Fruit fly (Drosophila melanogaster) whole organism, embryonic: Measurements from ENCODE around the gene CG17108.
A peak's percentile ranks its signal among the peaks of the same experiment; 100 is the strongest.

Experiments
- B-H1 ChIP-seq: fragments of 200-800 bp; sonication (Bioruptor generic); IDR thresholded peaks from 3 replicates; pipeline ENCODE4 v1.3.6; 2022; ENCODE audit warnings: missing biosample characterization, missing genetic modification characterization
- CG10366 ChIP-seq: fragments of 200-800 bp; sonication (Bioruptor generic); IDR thresholded peaks from 2 replicates; pipeline ENCODE4 v1.3.6; 2022; ENCODE audit warnings: missing biosample characterization, missing genetic modification characterization
- CG10462 ChIP-seq: fragments of 200-800 bp; sonication (Bioruptor generic); optimal IDR thresholded peaks from 2 replicates; lab custom pipeline; 2016; ENCODE audit warnings: missing biosample characterization, missing genetic modification characterization
- CG10543 ChIP-seq: fragments of 200-800 bp; sonication (Bioruptor generic); optimal IDR thresholded peaks from 3 replicates; lab custom pipeline; 2017; ENCODE audit warnings: missing biosample characterization, mild to moderate bottlenecking, missing genetic modification characterization, moderate library complexity
- CG14710 ChIP-seq: fragments of 200-800 bp; sonication (Bioruptor generic); optimal IDR thresholded peaks from 3 replicates; lab custom pipeline; 2019; ENCODE audit warnings: missing biosample characterization, mild to moderate bottlenecking, missing genetic modification characterization, moderate library complexity
- CG15269 ChIP-seq: fragments of 200-800 bp; sonication (Bioruptor generic); optimal IDR thresholded peaks from 2 replicates; lab custom pipeline; 2018; ENCODE audit warnings: missing biosample characterization, mild to moderate bottlenecking, missing genetic modification characterization, moderate library complexity
- CG15601 ChIP-seq: fragments of 200-800 bp; sonication (Bioruptor generic); optimal IDR thresholded peaks from 3 replicates; lab custom pipeline; 2019; ENCODE audit warnings: missing biosample characterization, mild to moderate bottlenecking, missing genetic modification characterization, moderate library complexity
- CG1792 ChIP-seq: fragments of 200-800 bp; sonication (Bioruptor generic); optimal IDR thresholded peaks from 2 replicates; lab custom pipeline; 2016; ENCODE audit warnings: missing biosample characterization, missing genetic modification characterization
- CG18262 ChIP-seq: fragments of 200-800 bp; optimal IDR thresholded peaks from 3 replicates; lab custom pipeline; 2019; ENCODE audit warnings: missing biosample characterization, mild to moderate bottlenecking, missing genetic modification characterization, moderate library complexity
- CG2678 ChIP-seq: fragments of 200-800 bp; sonication (Bioruptor generic); optimal IDR thresholded peaks from 3 replicates; lab custom pipeline; 2019; ENCODE audit warnings: missing biosample characterization, mild to moderate bottlenecking, missing genetic modification characterization, moderate library complexity
- CG2875 ChIP-seq: fragments of 200-800 bp; sonication (Bioruptor generic); optimal IDR thresholded peaks from 2 replicates; lab custom pipeline; 2017; ENCODE audit warnings: missing biosample characterization, mild to moderate bottlenecking, missing genetic modification characterization, missing genetic modification reagents
- CG31388 ChIP-seq: fragments of 200-800 bp; sonication (Bioruptor generic); optimal IDR thresholded peaks from 2 replicates; lab custom pipeline; 2016; ENCODE audit warnings: missing biosample characterization, missing genetic modification characterization
- CG32532 ChIP-seq: fragments of 200-800 bp; sonication (Bioruptor generic); IDR thresholded peaks from 2 replicates; pipeline ENCODE4 v1.3.6; 2022; ENCODE audit warnings: missing biosample characterization, missing genetic modification characterization
- CG4424 ChIP-seq: fragments of 200-800 bp; sonication (Bioruptor generic); optimal IDR thresholded peaks from 3 replicates; lab custom pipeline; 2016; ENCODE audit warnings: missing biosample characterization, missing genetic modification characterization
- CG7372 ChIP-seq: fragments of 200-800 bp; sonication (Bioruptor generic); IDR thresholded peaks from 2 replicates; pipeline ENCODE4 v1.3.6; 2022; ENCODE audit warnings: missing biosample characterization, missing genetic modification characterization
- CG8089 ChIP-seq: fragments of 200-800 bp; sonication (Bioruptor generic); optimal IDR thresholded peaks from 3 replicates; lab custom pipeline; 2016; ENCODE audit warnings: missing biosample characterization, missing genetic modification characterization
- CG8359 ChIP-seq: fragments of 200-800 bp; sonication (Bioruptor generic); optimal IDR thresholded peaks from 2 replicates; lab custom pipeline; 2017; ENCODE audit warnings: missing biosample characterization, mild to moderate bottlenecking, missing genetic modification characterization, borderline replicate concordance
- CG8765 ChIP-seq: fragments of 200-800 bp; sonication (Bioruptor generic); IDR thresholded peaks from 2 replicates; pipeline ENCODE4 v1.3.6; 2022; ENCODE audit warnings: missing biosample characterization, missing genetic modification characterization
- CG9437 ChIP-seq: fragments of 200-800 bp; sonication (Bioruptor generic); optimal IDR thresholded peaks from 2 replicates; lab custom pipeline; 2018; ENCODE audit warnings: missing biosample characterization, mild to moderate bottlenecking, missing genetic modification characterization
- D19B ChIP-seq: fragments of 200-800 bp; sonication (Bioruptor generic); optimal IDR thresholded peaks from 2 replicates; lab custom pipeline; 2017; ENCODE audit warnings: missing biosample characterization, mild to moderate bottlenecking, missing genetic modification characterization
- Gug ChIP-seq: fragments of 200-800 bp; sonication (Bioruptor generic); IDR thresholded peaks from 4 replicates; pipeline ENCODE4 v1.3.6; 2022; ENCODE audit warnings: missing biosample characterization, missing genetic modification characterization
- HHEX ChIP-seq: fragments of 200-800 bp; sonication (Bioruptor generic); optimal IDR thresholded peaks from 3 replicates; lab custom pipeline; 2017; ENCODE audit warnings: missing biosample characterization, mild to moderate bottlenecking, missing genetic modification characterization, missing genetic modification reagents
- Hey ChIP-seq: fragments of 200-800 bp; sonication (Bioruptor generic); optimal IDR thresholded peaks from 3 replicates; lab custom pipeline; 2018; ENCODE audit warnings: missing biosample characterization, mild to moderate bottlenecking, missing genetic modification characterization
- MTF-1 ChIP-seq: fragments of 200-800 bp; sonication (Bioruptor generic); optimal IDR thresholded peaks from 2 replicates; lab custom pipeline; 2018; ENCODE audit warnings: missing biosample characterization, mild to moderate bottlenecking, missing genetic modification characterization, borderline replicate concordance
- Mad ChIP-seq: fragments of 200-800 bp; sonication (Bioruptor generic); optimal IDR thresholded peaks from 2 replicates; lab custom pipeline; 2016; ENCODE audit warnings: missing biosample characterization, missing genetic modification characterization
- Neu2 ChIP-seq: fragments of 200-800 bp; sonication (Bioruptor generic); optimal IDR thresholded peaks from 3 replicates; lab custom pipeline; 2016; ENCODE audit warnings: missing biosample characterization, missing genetic modification characterization, borderline replicate concordance
- PHDP ChIP-seq: fragments of 200-800 bp; sonication (Bioruptor generic); optimal IDR thresholded peaks from 3 replicates; lab custom pipeline; 2018; ENCODE audit warnings: missing biosample characterization, mild to moderate bottlenecking, missing genetic modification characterization, moderate library complexity
- Ravus ChIP-seq: fragments of 200-800 bp; sonication (Bioruptor generic); IDR thresholded peaks from 2 replicates; pipeline ENCODE4 v1.3.6; 2022; ENCODE audit warnings: missing biosample characterization, missing genetic modification characterization
- Rfx ChIP-seq: fragments of 200-800 bp; sonication (Bioruptor generic); IDR thresholded peaks from 2 replicates; pipeline ENCODE4 v1.3.6; 2022; ENCODE audit warnings: missing biosample characterization, missing genetic modification characterization
- Trl ChIP-seq, 3 experiments: fragments of >200 bp in 2 of 3; fragments of 200-800 bp in 1 of 3; sonication (Bioruptor generic) in 1 of 3; optimal IDR thresholded peaks; 2 replicates in 1 of 3; 3 replicates in 2 of 3; lab custom pipeline; 2016 to 2017; ENCODE audit warnings: missing biosample characterization in 1 of 3, missing genetic modification characterization in 1 of 3
- da ChIP-seq: fragments of 200-800 bp; sonication (Bioruptor generic); optimal IDR thresholded peaks from 2 replicates; lab custom pipeline; 2016; ENCODE audit warnings: missing biosample characterization, missing genetic modification characterization
- dysf ChIP-seq: fragments of 200-800 bp; sonication (Bioruptor generic); IDR thresholded peaks from 3 replicates; pipeline ENCODE4 v1.3.6; 2022; ENCODE audit warnings: missing biosample characterization, missing genetic modification characterization
- emc ChIP-seq: fragments of 200-800 bp; sonication (Bioruptor generic); optimal IDR thresholded peaks from 2 replicates; lab custom pipeline; 2016; ENCODE audit warnings: missing biosample characterization, missing genetic modification characterization
- fd3F ChIP-seq: fragments of 200-800 bp; sonication (Bioruptor generic); optimal IDR thresholded peaks from 2 replicates; lab custom pipeline; 2018; ENCODE audit warnings: missing biosample characterization, mild to moderate bottlenecking, missing genetic modification characterization, moderate library complexity
- gem ChIP-seq: fragments of 200-800 bp; sonication (Bioruptor generic); optimal IDR thresholded peaks from 2 replicates; lab custom pipeline; 2019; ENCODE audit warnings: missing biosample characterization, mild to moderate bottlenecking, missing genetic modification characterization, moderate library complexity
- hb ChIP-seq: fragments of 200-800 bp; sonication (Bioruptor generic); IDR thresholded peaks from 3 replicates; pipeline ENCODE4 v1.3.6; 2022; ENCODE audit warnings: missing biosample characterization, missing genetic modification characterization; ENCODE audit not compliant: partially characterized antibody
- hbn ChIP-seq: fragments of 200-800 bp; sonication (Bioruptor generic); IDR thresholded peaks from 2 replicates; pipeline ENCODE4 v1.3.6; 2022; ENCODE audit warnings: missing biosample characterization, missing genetic modification characterization; ENCODE audit not compliant: partially characterized antibody
- lilli ChIP-seq: fragments of 200-800 bp; sonication (Bioruptor generic); optimal IDR thresholded peaks from 3 replicates; lab custom pipeline; 2016; ENCODE audit warnings: missing biosample characterization, missing genetic modification characterization
- nom ChIP-seq: fragments of 200-800 bp; sonication (Bioruptor generic); optimal IDR thresholded peaks from 2 replicates; lab custom pipeline; 2017; ENCODE audit warnings: missing biosample characterization, missing genetic modification characterization, mild to moderate bottlenecking, moderate library complexity, missing genetic modification reagents
- oc ChIP-seq: fragments of 200-800 bp; sonication (Bioruptor generic); optimal IDR thresholded peaks from 2 replicates; lab custom pipeline; 2018; ENCODE audit warnings: missing biosample characterization, mild to moderate bottlenecking, missing genetic modification characterization, moderate library complexity
- p53 ChIP-seq: fragments of 200-800 bp; sonication (Bioruptor generic); optimal IDR thresholded peaks from 2 replicates; lab custom pipeline; 2016; ENCODE audit warnings: missing biosample characterization, missing genetic modification characterization
- pan ChIP-seq, 4 experiments: fragments of >200 bp in 3 of 4; fragments of 200-800 bp in 1 of 4; sonication (Bioruptor generic) in 1 of 4; optimal IDR thresholded peaks in 3 of 4; IDR thresholded peaks in 1 of 4; 2 replicates each; pipeline versions ENCODE4 v1.3.6 to Lab custom; 2017 to 2022; ENCODE audit warnings: missing biosample characterization in 2 of 4, missing genetic modification characterization in 2 of 4, mixed read lengths in 1 of 4
- pho ChIP-seq: fragments of 200-800 bp; sonication (Bioruptor generic); optimal IDR thresholded peaks from 2 replicates; lab custom pipeline; 2016; ENCODE audit warnings: missing biosample characterization, missing genetic modification characterization
- pita ChIP-seq: fragments of 200-800 bp; sonication (Bioruptor generic); optimal IDR thresholded peaks from 2 replicates; lab custom pipeline; 2017; ENCODE audit warnings: missing biosample characterization, mild to moderate bottlenecking, missing genetic modification characterization
- psq ChIP-seq: fragments of 200-800 bp; sonication (Bioruptor generic); optimal IDR thresholded peaks from 2 replicates; lab custom pipeline; 2017; ENCODE audit warnings: missing biosample characterization, missing genetic modification characterization
- sens ChIP-seq: fragments of 200-800 bp; sonication (Bioruptor generic); peaks from one replicate; lab custom pipeline; 2016; ENCODE audit warnings: missing biosample characterization, missing genetic modification characterization
- seq ChIP-seq: fragments of 200-800 bp; sonication (Bioruptor generic); IDR thresholded peaks from 2 replicates; pipeline ENCODE4 v1.3.6; 2022; ENCODE audit warnings: missing biosample characterization, missing genetic modification characterization
- tio ChIP-seq: fragments of 200-800 bp; sonication (Bioruptor generic); optimal IDR thresholded peaks from 2 replicates; lab custom pipeline; 2017; ENCODE audit warnings: missing biosample characterization, missing genetic modification characterization, inconsistent platforms
- vnd ChIP-seq: fragments of 200-800 bp; sonication (Bioruptor generic); IDR thresholded peaks from 3 replicates; pipeline ENCODE4 v1.3.6; 2022; ENCODE audit warnings: missing biosample characterization, missing genetic modification characterization; ENCODE audit not compliant: partially characterized antibody
- zf30C ChIP-seq: fragments of 200-800 bp; sonication (Bioruptor generic); optimal IDR thresholded peaks from 3 replicates; lab custom pipeline; 2018; ENCODE audit warnings: missing biosample characterization, mild to moderate bottlenecking, missing genetic modification characterization

Gene CG17108

DNA sequence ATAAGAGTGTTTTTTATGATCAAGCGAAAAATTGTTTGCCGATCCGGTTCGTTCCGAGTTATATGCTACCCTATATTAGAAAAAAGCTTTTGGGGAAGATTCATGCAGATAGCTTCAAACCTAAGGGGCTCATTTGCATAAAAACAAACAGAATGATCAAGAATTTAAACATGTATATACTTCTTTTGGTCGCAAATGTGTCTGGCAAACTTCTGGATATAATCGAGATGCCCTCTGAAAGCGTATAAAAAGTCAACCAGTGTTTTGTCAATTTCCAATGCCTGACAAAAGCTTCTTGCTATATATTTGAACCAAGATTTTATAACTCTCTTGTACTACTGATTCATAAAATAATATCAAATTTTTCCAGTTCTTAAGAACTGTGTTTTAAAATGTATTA, 8.2 kb downstream of the CG17108 start (continued):
- TF ChIP-seq Mad (no peak), Rfx (peak; percentile 27; the same call in 1 of the 2 replicates), HHEX (GFP tag; lab: Kevin White, UChicago) (no peak), sens (GFP tag; lab: Kevin White, UChicago) (peak; percentile 65), CG2678 (tag; lab: Kevin White, UChicago) (peak; percentile 19), CG10462 (GFP tag; lab: Kevin White, UChicago) (no peak), zf30C (no peak), dysf (GFP tag; lab: Robert Waterston, UW) (0 out of 3 replicates have a peak, but pooled peaks have one; percentile 14), CG4424 (GFP tag; lab: Kevin White, UChicago) (peak; percentile 10), D19B (GFP tag; lab: Kevin White, UChicago) (peak; percentile 79), B-H1 (no peak), CG7372 (GFP tag; lab: Robert Waterston, UW) (0 out of 2 replicates have a peak, but pooled peaks have one; percentile 24), CG31388 (GFP tag; lab: Kevin White, UChicago) (no peak), CG8089 (GFP tag; lab: Kevin White, UChicago) (no peak), CG32532 (GFP tag; lab: Robert Waterston, UW) (no peak), PHDP (tag; lab: Kevin White, UChicago) (no peak), CG8359 (GFP tag; lab: Kevin White, UChicago) (no peak), gem (tag; lab: Kevin White, UChicago) (peak; percentile 30), CG9437 (peak; percentile 23), Hey (tag; lab: Kevin White, UChicago) (no peak), CG2875 (GFP tag; lab: Kevin White, UChicago) (no peak), CG8765 (GFP tag; lab: Robert Waterston, UW) (no peak), oc (tag; lab: Kevin White, UChicago) (no peak), Ravus (GFP tag; lab: Robert Waterston, UW) (no peak), CG15269 (no peak), pita (GFP tag; lab: Kevin White, UChicago) (no peak), pan (optimal IDR thresholded peaks at IDR 0.05; lab: Kevin White, UChicago) (no peak), pan (GFP tag; optimal IDR thresholded peaks at IDR 0.05 in 1 of 2, IDR thresholded peaks at IDR 0.05 in 1 of 2) (no peak), hbn (GFP tag; lab: Robert Waterston, UW) (no peak), CG10543 (GFP tag; lab: Kevin White, UChicago) (no peak), MTF-1 (GFP tag; lab: Kevin White, UChicago) (no peak), nom (GFP tag; lab: Kevin White, UChicago) (no peak), psq (GFP tag; lab: Kevin White, UChicago) (no peak), CG10366 (GFP tag; lab: Robert Waterston, UW) (no peak; the same call in 1 of the 2 replicates), CG1792 (GFP tag; lab: Kevin White, UChicago) (no peak), CG14710 (tag; lab: Kevin White, UChicago) (no peak), fd3F (GFP tag; lab: Kevin White, UChicago) (no peak), emc (GFP tag; lab: Kevin White, UChicago) (no peak), Neu2 (GFP tag; lab: Kevin White, UChicago) (no peak), Trl (optimal IDR thresholded peaks at IDR 0.05; lab: Kevin White, UChicago) (no peak), Trl (GFP tag; optimal IDR thresholded peaks at IDR 0.05; lab: Kevin White, UChicago) (no peak), p53 (GFP tag; lab: Kevin White, UChicago) (no peak), seq (GFP tag; lab: Robert Waterston, UW) (no peak), da (GFP tag; lab: Kevin White, UChicago) (no peak), hb (GFP tag; lab: Robert Waterston, UW) (no peak), vnd (GFP tag; lab: Robert Waterston, UW) (0 out of 3 replicates have a peak, but pooled peaks have one; percentile 29), tio (GFP tag; lab: Kevin White, UChicago) (no peak), pho (GFP tag; lab: Kevin White, UChicago) (peak; percentile 17), CG18262 (tag; lab: Kevin White, UChicago) (peak; percentile 9), lilli (GFP tag; lab: Kevin White, UChicago) (peak; percentile 4), CG15601 (tag; lab: Kevin White, UChicago) (no peak), Gug (no peak)
